Worm (Caenorhabditis elegans) whole organism, L2 larva: ENCODE results near the gene bath-29.

Experiments
- F13H6.1 ChIP-seq: sonication (generic microtip); optimal IDR thresholded peaks from 2 replicates; lab custom pipeline; 2016; ENCODE audit warnings: missing genetic modification characterization, missing compliant biosample characterization
- Y55F3AM.14 ChIP-seq: fragments of 200-800 bp; sonication (Bioruptor generic); optimal IDR thresholded peaks from 2 replicates; lab custom pipeline; 2018; ENCODE audit warnings: mild to moderate bottlenecking, missing genetic modification characterization, missing compliant biosample characterization
- ama-1 ChIP-seq: fragments of 150-350 bp; optimal IDR thresholded peaks from 2 replicates; lab custom pipeline; 2018; ENCODE audit warnings: inconsistent platforms
- blmp-1 ChIP-seq: sonication (generic microtip); optimal IDR thresholded peaks from 2 replicates; lab custom pipeline; 2017; ENCODE audit warnings: missing genetic modification characterization, mild to moderate bottlenecking, missing compliant biosample characterization, antibody characterized with exemption, moderate library complexity; ENCODE audit not compliant: insufficient read depth
- ceh-16 ChIP-seq: fragments of 150-350 bp; optimal IDR thresholded peaks from 2 replicates; lab custom pipeline; 2014; ENCODE audit warnings: missing biosample characterization, missing genetic modification characterization
- crh-2 ChIP-seq: sonication (generic microtip); optimal IDR thresholded peaks from 2 replicates; lab custom pipeline; 2017; ENCODE audit warnings: missing biosample characterization, missing genetic modification characterization
- dmd-4 ChIP-seq: sonication (generic microtip); optimal IDR thresholded peaks from 2 replicates; lab custom pipeline; 2017; ENCODE audit warnings: missing biosample characterization, missing genetic modification characterization
- elt-1 ChIP-seq: fragments of 150-350 bp; optimal IDR thresholded peaks from 2 replicates; lab custom pipeline; 2014; ENCODE audit warnings: missing biosample characterization, missing genetic modification characterization
- elt-3 ChIP-seq: sonication (generic microtip); optimal IDR thresholded peaks from 2 replicates; lab custom pipeline; 2017; ENCODE audit warnings: missing biosample characterization, missing genetic modification characterization
- lin-11 ChIP-seq: fragments of 150-350 bp; sonication (generic microtip); optimal IDR thresholded peaks from 2 replicates; lab custom pipeline; 2014; ENCODE audit warnings: missing biosample characterization, missing genetic modification characterization, inconsistent platforms, mixed read lengths
- lin-13 ChIP-seq: fragments of 150-350 bp; optimal IDR thresholded peaks from 2 replicates; lab custom pipeline; 2014; ENCODE audit warnings: missing biosample characterization, missing genetic modification reagents, missing genetic modification characterization
- lin-39 ChIP-seq: fragments of 150-350 bp; optimal IDR thresholded peaks from 2 replicates; lab custom pipeline; 2014; ENCODE audit warnings: missing biosample characterization, missing genetic modification reagents, missing genetic modification characterization
- lsy-2 ChIP-seq, 2 experiments: fragments of 150-350 bp in 1 of 2; sonication (generic microtip) in 1 of 2; optimal IDR thresholded peaks; 2 replicates each; lab custom pipeline; 2014 to 2017; ENCODE audit warnings: missing biosample characterization in 2 of 2, missing genetic modification characterization in 2 of 2
- mbf-1 ChIP-seq: sonication (generic microtip); optimal IDR thresholded peaks from 2 replicates; lab custom pipeline; 2017; ENCODE audit warnings: missing biosample characterization, missing genetic modification characterization
- nhr-10 ChIP-seq: sonication (generic microtip); optimal IDR thresholded peaks from 2 replicates; lab custom pipeline; 2017; ENCODE audit warnings: missing biosample characterization, missing genetic modification characterization
- nhr-11 ChIP-seq: fragments of 150-350 bp; optimal IDR thresholded peaks from 2 replicates; lab custom pipeline; 2014; ENCODE audit warnings: missing biosample characterization, missing genetic modification characterization
- nhr-129 ChIP-seq: fragments of 150-350 bp; optimal IDR thresholded peaks from 2 replicates; lab custom pipeline; 2014; ENCODE audit warnings: missing biosample characterization, missing genetic modification characterization
- nhr-21 ChIP-seq: fragments of 150-350 bp; optimal IDR thresholded peaks from 2 replicates; lab custom pipeline; 2014; ENCODE audit warnings: missing biosample characterization, missing genetic modification characterization
- nhr-23 ChIP-seq: fragments of 150-350 bp; optimal IDR thresholded peaks from 2 replicates; lab custom pipeline; 2014; ENCODE audit warnings: missing biosample characterization, missing genetic modification reagents, missing genetic modification characterization
- nhr-25 ChIP-seq: fragments of 150-350 bp; sonication (generic microtip); optimal IDR thresholded peaks from 3 replicates; lab custom pipeline; 2014; ENCODE audit warnings: missing biosample characterization, missing genetic modification characterization
- nhr-77 ChIP-seq: fragments of 150-350 bp; optimal IDR thresholded peaks from 2 replicates; lab custom pipeline; 2014; ENCODE audit warnings: missing biosample characterization, missing genetic modification characterization
- sma-3 ChIP-seq: sonication (generic microtip); optimal IDR thresholded peaks from 2 replicates; lab custom pipeline; 2016; ENCODE audit warnings: missing genetic modification reagents, missing genetic modification characterization, missing compliant biosample characterization
- sma-9 ChIP-seq, 2 experiments: fragments of 150-350 bp in 1 of 2; sonication (generic microtip) in 1 of 2; optimal IDR thresholded peaks; 2 replicates each; lab custom pipeline; 2014 to 2016; ENCODE audit warnings: missing genetic modification characterization in 2 of 2, mild to moderate bottlenecking in 1 of 2, missing biosample characterization in 1 of 2, missing compliant biosample characterization in 1 of 2, missing genetic modification reagents in 1 of 2, moderate library complexity in 1 of 2
- unc-39 ChIP-seq: fragments of 150-350 bp; optimal IDR thresholded peaks from 2 replicates; lab custom pipeline; 2014; ENCODE audit warnings: missing biosample characterization, missing genetic modification characterization
- unc-55 ChIP-seq: fragments of 150-350 bp; sonication (generic microtip); optimal IDR thresholded peaks from 3 replicates; lab custom pipeline; 2014; ENCODE audit warnings: missing biosample characterization, missing genetic modification reagents, missing genetic modification characterization
- zag-1 ChIP-seq: fragments of 150-350 bp; optimal IDR thresholded peaks from 2 replicates; lab custom pipeline; 2014; ENCODE audit warnings: missing biosample characterization, missing genetic modification characterization
- ztf-1 ChIP-seq: fragments of 200-800 bp; sonication (Bioruptor generic); conservative IDR thresholded peaks from 2 replicates; pipeline ENCODE4 v1.3.6; 2022; ENCODE audit warnings: missing genetic modification characterization, missing compliant biosample characterization
- ztf-11 ChIP-seq: sonication (generic microtip); optimal IDR thresholded peaks from 2 replicates; lab custom pipeline; 2017; ENCODE audit warnings: missing biosample characterization, missing genetic modification characterization

bath-29 gene

DNA sequence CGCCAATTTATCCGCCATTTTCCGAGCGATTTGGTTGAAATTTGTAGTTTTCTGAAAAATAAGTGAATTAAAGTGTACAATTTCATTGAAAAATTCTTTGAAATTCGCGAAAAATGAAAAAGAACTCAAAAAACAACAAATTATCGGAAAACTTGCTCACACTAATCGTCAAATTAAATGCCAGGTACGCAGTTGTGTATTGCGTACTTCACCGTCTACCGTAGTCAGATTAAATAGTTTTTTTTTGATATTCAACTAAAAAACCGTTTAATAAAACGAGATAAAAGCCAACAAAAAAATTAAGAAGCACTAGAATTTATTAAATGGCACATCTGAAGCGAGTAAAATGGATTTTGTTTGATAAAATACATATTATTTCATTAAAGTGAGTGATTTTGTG is 3.4 kb upstream of the bath-29 start, which contains the start of gene bath-28:
bath-28 (minus strand) TSS at position 51 of the 400 bp plus-strand sequence.
- TF ChIP-seq unc-55 (GFP tag; lab: Kevin White, UChicago), result no peak
- TF ChIP-seq blmp-1 (tag; lab: Kevin White, UChicago), result no peak
- no peak for TF ChIP-seq ceh-16 (tag; lab: Kevin White, UChicago)

DNA sequence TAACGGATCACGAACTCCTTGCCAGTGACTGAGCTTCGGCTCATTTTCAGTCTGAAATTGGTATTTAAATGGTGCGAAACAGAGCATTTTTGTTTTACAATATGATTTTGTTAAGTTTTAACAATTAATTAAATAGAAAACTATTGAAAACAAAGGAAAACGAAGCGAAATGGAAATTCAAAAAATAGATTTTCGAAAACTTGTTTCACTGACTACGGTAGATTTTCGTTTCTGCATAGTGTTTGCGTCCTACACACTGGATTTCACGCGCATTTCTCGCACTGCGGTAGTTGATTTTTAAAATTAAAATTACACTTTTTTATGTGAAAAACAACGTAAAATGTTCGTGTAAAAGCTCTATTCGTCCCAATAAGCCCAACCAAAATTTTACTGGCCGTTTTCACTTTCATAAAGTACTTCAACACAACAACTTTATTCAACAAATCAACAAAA is 2.0 kb upstream of the bath-29 start, which contains the start of gene bath-30:
bath-30 (minus strand) TSS at position 51 of the 453 bp plus-strand sequence.
- TF ChIP-seq F13H6.1 (tag; lab: Kevin White, UChicago), result no peak
- no peak for TF ChIP-seq blmp-1 (tag; lab: Kevin White, UChicago)
- no peak for TF ChIP-seq Y55F3AM.14
- TF ChIP-seq nhr-10 (tag; lab: Kevin White, UChicago), result no peak
- no peak for TF ChIP-seq sma-3 (GFP tag; lab: Kevin White, UChicago)
- no peak for TF ChIP-seq unc-39 (tag; lab: Kevin White, UChicago)
- no peak for TF ChIP-seq ceh-16 (tag; lab: Kevin White, UChicago)

DNA sequence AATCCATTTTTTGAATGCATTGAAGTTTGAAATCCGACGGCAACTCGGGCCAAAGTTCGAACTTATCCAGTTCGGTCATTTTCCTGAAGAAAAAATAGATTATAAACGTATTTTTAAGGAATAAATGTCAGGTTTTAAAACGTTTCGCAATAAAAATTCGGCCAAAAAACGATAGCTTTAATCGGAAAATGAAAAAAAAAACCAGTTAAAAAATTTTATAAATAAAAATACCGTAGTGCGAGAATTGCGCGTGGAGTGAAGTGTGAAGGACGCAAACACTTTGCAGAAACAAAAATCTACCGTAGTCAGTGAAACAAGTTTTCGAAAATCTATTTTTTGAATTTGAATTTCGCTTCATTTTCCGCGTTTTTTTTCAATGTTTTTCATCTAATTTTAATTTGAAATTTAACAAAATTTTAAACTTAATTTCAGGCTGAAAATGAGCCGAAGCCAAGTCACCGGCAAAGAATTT is 1.5 kb downstream of the bath-29 start, which contains the start of gene F14D2.8:
F14D2.8 (minus strand) TSS at position 51 of the 472 bp plus-strand sequence.
- TF ChIP-seq nhr-11, result no peak
- no peak for TF ChIP-seq nhr-25
- no peak for TF ChIP-seq nhr-23 (tag; lab: Kevin White, UChicago)
- no peak for TF ChIP-seq nhr-10 (tag; lab: Kevin White, UChicago)
- TF ChIP-seq lin-13 (GFP tag; lab: Kevin White, UChicago), result no peak
- no peak for TF ChIP-seq zag-1 (tag; lab: Kevin White, UChicago)
- TF ChIP-seq ama-1 (lab: Kevin White, UChicago), result no peak
- TF ChIP-seq lin-39 (tag; lab: Kevin White, UChicago), result no peak
- no peak for TF ChIP-seq sma-3 (GFP tag; lab: Kevin White, UChicago)
- TF ChIP-seq ceh-16 (tag; lab: Kevin White, UChicago), result no peak
- TF ChIP-seq ztf-1 (GFP tag; lab: Robert Waterston, UW), result no peak
- TF ChIP-seq sma-9 (GFP tag; optimal IDR thresholded peaks at IDR 0.05; lab: Kevin White, UChicago), result no peak
- TF ChIP-seq sma-9 (tag; optimal IDR thresholded peaks at IDR 0.05; lab: Kevin White, UChicago), result no peak
- no peak for TF ChIP-seq elt-3 (tag; lab: Kevin White, UChicago)
- no peak for TF ChIP-seq nhr-21 (tag; lab: Kevin White, UChicago)
- no peak for TF ChIP-seq elt-1
- TF ChIP-seq ztf-11 (tag; lab: Kevin White, UChicago), result no peak
- no peak for TF ChIP-seq unc-55 (GFP tag; lab: Kevin White, UChicago)
- no peak for TF ChIP-seq lin-11

DNA sequence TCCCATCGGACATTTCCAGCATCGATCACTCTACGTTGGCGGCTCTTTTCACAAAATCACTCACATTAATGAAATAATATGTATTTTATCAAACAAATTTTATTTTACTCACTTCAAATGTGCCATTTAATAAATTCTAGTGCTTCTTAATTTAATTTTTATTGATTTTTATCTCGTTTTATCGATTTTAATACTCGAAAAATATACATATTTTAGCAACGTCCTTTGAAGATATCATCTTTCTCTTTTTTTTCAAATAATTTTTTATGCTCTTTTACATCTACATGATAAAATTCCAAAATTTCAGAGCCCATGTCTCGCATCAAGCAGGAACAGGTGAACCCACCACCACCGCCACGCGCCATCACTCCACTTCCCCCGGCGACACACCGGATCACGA is 10.5 kb downstream of the bath-29 start, which contains the start of the genes lido-14 and bath-27:
lido-14 (plus strand) TSS at position 301 of the 400 bp plus-strand sequence.
bath-27 (plus strand) TSS at position 306 of the 400 bp plus-strand sequence.
- TF ChIP-seq dmd-4 (no peak), crh-2 (tag; lab: Kevin White, UChicago) (no peak), nhr-77 (tag; lab: Kevin White, UChicago) (no peak)

DNA sequence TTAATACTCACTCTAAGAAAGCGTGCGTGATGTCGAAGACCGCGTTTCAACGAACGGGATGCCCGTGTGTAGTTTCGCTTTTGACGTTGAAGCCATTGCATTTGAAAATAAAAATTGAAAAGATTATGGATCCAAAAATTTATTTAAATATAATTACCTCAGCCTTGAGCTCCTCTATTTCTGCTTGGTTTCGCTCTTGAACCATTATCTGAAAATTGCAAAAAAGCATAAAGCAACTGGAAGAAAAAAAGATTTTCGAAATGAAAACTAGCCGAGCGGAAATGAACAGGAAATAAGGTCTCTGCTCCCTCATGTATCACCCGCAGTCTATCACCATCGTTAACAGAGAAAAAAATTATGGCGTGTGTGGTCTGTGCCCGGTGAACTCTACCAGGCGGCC is 18.7 kb downstream of the bath-29 start, which contains the start of gene Y49F6C.6:
Y49F6C.6 (minus strand) TSS at position 101 of the 400 bp plus-strand sequence.
- TF ChIP-seq nhr-10 (tag; lab: Kevin White, UChicago), result no peak
- no peak for TF ChIP-seq mbf-1 (tag; lab: Kevin White, UChicago)
- no peak for TF ChIP-seq elt-1
- TF ChIP-seq lsy-2 (tag; optimal IDR thresholded peaks at IDR 0.05; lab: Kevin White, UChicago), result no peak
- TF ChIP-seq lin-11, result no peak
- no peak for TF ChIP-seq ama-1 (lab: Kevin White, UChicago)
- TF ChIP-seq ztf-1 (GFP tag; lab: Robert Waterston, UW), result no peak
- no peak for TF ChIP-seq elt-3 (tag; lab: Kevin White, UChicago)
- TF ChIP-seq nhr-25, result no peak
- no peak for TF ChIP-seq nhr-77 (tag; lab: Kevin White, UChicago)
- TF ChIP-seq dmd-4, result no peak
- TF ChIP-seq sma-9 (GFP tag; optimal IDR thresholded peaks at IDR 0.05; lab: Kevin White, UChicago), result no peak
- TF ChIP-seq sma-9 (tag; optimal IDR thresholded peaks at IDR 0.05; lab: Kevin White, UChicago), result no peak
- TF ChIP-seq nhr-23 (tag; lab: Kevin White, UChicago), result no peak
- TF ChIP-seq unc-39 (tag; lab: Kevin White, UChicago), result no peak
- TF ChIP-seq nhr-129 (tag; lab: Kevin White, UChicago), result no peak
- no peak for TF ChIP-seq nhr-21 (tag; lab: Kevin White, UChicago)
- no peak for TF ChIP-seq Y55F3AM.14
